Worm (Caenorhabditis elegans) whole organism, midembryonic: Measurements from ENCODE around the gene Y39E4B.5.

ENCODE experiments used
- flt-1 ChIP-seq: fragments of 200-800 bp; sonication (Bioruptor generic); IDR thresholded peaks from 2 replicates; pipeline ENCODE4 v1.3.6; 2022; ENCODE audit warnings: missing genetic modification characterization, missing compliant biosample characterization
- med-1 ChIP-seq: sonication (generic microtip); optimal IDR thresholded peaks from 2 replicates; lab custom pipeline; 2017; ENCODE audit warnings: missing genetic modification characterization, mild to moderate bottlenecking, missing compliant biosample characterization, antibody characterized with exemption, missing genetic modification reagents; ENCODE audit not compliant: insufficient read depth
- tab-1 ChIP-seq: fragments of 200-800 bp; sonication (Bioruptor generic); IDR thresholded peaks from 2 replicates; pipeline ENCODE4 v1.3.6; 2022; ENCODE audit warnings: missing genetic modification characterization, missing compliant biosample characterization

ce11 chrIII:13216488-13217016 is 46.8 kb downstream of the Y39E4B.5 start:
- TF ChIP-seq med-1 (GFP tag; lab: Kevin White, UChicago) (no peak), flt-1 (GFP tag; lab: Robert Waterston, UW) (no peak), tab-1 (no peak)
